Fruit fly (Drosophila melanogaster) whole organism, embryonic: ENCODE results near the gene CG43291.

Experiments
- ATbp ChIP-seq: fragments of 200-800 bp; sonication (Bioruptor generic); optimal IDR thresholded peaks from 2 replicates; lab custom pipeline; 2017; ENCODE audit warnings: missing biosample characterization, mild to moderate bottlenecking, missing genetic modification characterization, missing genetic modification reagents
- Aef1 ChIP-seq: fragments of 200-800 bp; sonication (Bioruptor generic); IDR thresholded peaks from 3 replicates; pipeline ENCODE4 v1.3.6; 2022; ENCODE audit warnings: missing biosample characterization, missing genetic modification characterization
- CG10654 ChIP-seq: fragments of 200-800 bp; sonication (Bioruptor generic); optimal IDR thresholded peaks from 2 replicates; lab custom pipeline; 2016; ENCODE audit warnings: missing biosample characterization, missing genetic modification characterization
- CG11085 ChIP-seq: fragments of 200-800 bp; sonication (Bioruptor generic); IDR thresholded peaks from 2 replicates; pipeline ENCODE4 v1.3.6; 2022; ENCODE audit warnings: missing biosample characterization, missing genetic modification characterization
- CG11504 ChIP-seq: fragments of 200-800 bp; sonication (Bioruptor generic); optimal IDR thresholded peaks from 3 replicates; lab custom pipeline; 2019; ENCODE audit warnings: missing biosample characterization, mild to moderate bottlenecking, missing genetic modification characterization, moderate library complexity
- CG11695 ChIP-seq: fragments of 200-800 bp; sonication (Bioruptor generic); IDR thresholded peaks from 3 replicates; pipeline ENCODE4 v1.3.6; 2022; ENCODE audit warnings: missing biosample characterization, missing genetic modification characterization
- CG12236 ChIP-seq: fragments of 200-800 bp; sonication (Bioruptor generic); optimal IDR thresholded peaks from 2 replicates; lab custom pipeline; 2016; ENCODE audit warnings: missing biosample characterization, missing genetic modification characterization
- CG15601 ChIP-seq: fragments of 200-800 bp; sonication (Bioruptor generic); optimal IDR thresholded peaks from 3 replicates; lab custom pipeline; 2019; ENCODE audit warnings: missing biosample characterization, mild to moderate bottlenecking, missing genetic modification characterization, moderate library complexity
- CG1603 ChIP-seq: fragments of 200-800 bp; sonication (Bioruptor generic); optimal IDR thresholded peaks from 2 replicates; lab custom pipeline; 2019; ENCODE audit warnings: missing biosample characterization, mild to moderate bottlenecking, missing genetic modification characterization, moderate library complexity
- CG18619 ChIP-seq: fragments of 200-800 bp; sonication (Bioruptor generic); optimal IDR thresholded peaks from 3 replicates; lab custom pipeline; 2017; ENCODE audit warnings: missing biosample characterization, mild to moderate bottlenecking, missing genetic modification characterization
- CG18764 ChIP-seq: fragments of 200-800 bp; sonication (Bioruptor generic); optimal IDR thresholded peaks from 3 replicates; lab custom pipeline; 2016; ENCODE audit warnings: missing biosample characterization, missing genetic modification characterization
- CG30020 ChIP-seq: fragments of 200-800 bp; optimal IDR thresholded peaks from 2 replicates; lab custom pipeline; 2019; ENCODE audit warnings: missing biosample characterization, mild to moderate bottlenecking, missing genetic modification characterization, moderate library complexity
- CG33557 ChIP-seq: fragments of 200-800 bp; sonication (Bioruptor generic); optimal IDR thresholded peaks from 2 replicates; lab custom pipeline; 2019; ENCODE audit warnings: missing biosample characterization, mild to moderate bottlenecking, missing genetic modification characterization, moderate library complexity
- CG4424 ChIP-seq: fragments of 200-800 bp; sonication (Bioruptor generic); optimal IDR thresholded peaks from 3 replicates; lab custom pipeline; 2016; ENCODE audit warnings: missing biosample characterization, missing genetic modification characterization
- CG9609 ChIP-seq: fragments of 200-800 bp; sonication (Bioruptor generic); optimal IDR thresholded peaks from 3 replicates; lab custom pipeline; 2016; ENCODE audit warnings: missing biosample characterization, missing genetic modification characterization
- Dll ChIP-seq: fragments of 200-800 bp; sonication (Bioruptor generic); IDR thresholded peaks from 4 replicates; pipeline ENCODE4 v1.3.6; 2022; ENCODE audit warnings: missing biosample characterization, missing genetic modification characterization; ENCODE audit not compliant: partially characterized antibody
- Drgx ChIP-seq: fragments of 200-800 bp; sonication (Bioruptor generic); IDR thresholded peaks from 2 replicates; pipeline ENCODE4 v1.3.6; 2022; ENCODE audit warnings: missing biosample characterization, missing genetic modification characterization
- E2f2 ChIP-seq: fragments of 200-800 bp; sonication (Bioruptor generic); IDR thresholded peaks from 2 replicates; pipeline ENCODE4 v1.3.6; 2022; ENCODE audit warnings: missing biosample characterization, missing genetic modification characterization
- Gug ChIP-seq: fragments of 200-800 bp; sonication (Bioruptor generic); IDR thresholded peaks from 4 replicates; pipeline ENCODE4 v1.3.6; 2022; ENCODE audit warnings: missing biosample characterization, missing genetic modification characterization
- HHEX ChIP-seq: fragments of 200-800 bp; sonication (Bioruptor generic); optimal IDR thresholded peaks from 3 replicates; lab custom pipeline; 2017; ENCODE audit warnings: missing biosample characterization, mild to moderate bottlenecking, missing genetic modification characterization, missing genetic modification reagents
- HLH3B ChIP-seq: fragments of 200-800 bp; sonication (Bioruptor generic); IDR thresholded peaks from 2 replicates; pipeline ENCODE4 v1.3.6; 2022; ENCODE audit warnings: missing biosample characterization, missing genetic modification characterization
- Hmx ChIP-seq: fragments of 200-800 bp; sonication (Bioruptor generic); optimal IDR thresholded peaks from 2 replicates; lab custom pipeline; 2016; ENCODE audit warnings: missing biosample characterization, missing genetic modification characterization
- Hr3 ChIP-seq: fragments of 200-800 bp; sonication (Bioruptor generic); optimal IDR thresholded peaks from 3 replicates; lab custom pipeline; 2016; ENCODE audit warnings: missing biosample characterization, missing genetic modification characterization
- Kr ChIP-seq: fragments of 200-800 bp; sonication (Bioruptor generic); optimal IDR thresholded peaks from 2 replicates; lab custom pipeline; 2017; ENCODE audit warnings: missing biosample characterization, mild to moderate bottlenecking, missing genetic modification characterization
- Med ChIP-seq: fragments of 200-800 bp; sonication (Bioruptor generic); peaks from one replicate; lab custom pipeline; 2016; ENCODE audit warnings: missing biosample characterization, missing genetic modification characterization, mild to moderate bottlenecking, inconsistent platforms, moderate library complexity
- Taf1 ChIP-seq: fragments of 200-800 bp; sonication (Bioruptor generic); IDR thresholded peaks from 2 replicates; pipeline ENCODE4 v1.3.6; 2022; ENCODE audit warnings: missing biosample characterization, missing genetic modification characterization
- cg ChIP-seq: fragments of 200-800 bp; sonication (Bioruptor generic); optimal IDR thresholded peaks from 3 replicates; lab custom pipeline; 2019; ENCODE audit warnings: missing biosample characterization, mild to moderate bottlenecking, missing genetic modification characterization, moderate library complexity
- crp ChIP-seq, 2 experiments: fragments of 200-800 bp; sonication (Bioruptor generic); optimal IDR thresholded peaks; 2 replicates in 1 of 2; 3 replicates in 1 of 2; lab custom pipeline; 2017; ENCODE audit warnings: missing biosample characterization in 2 of 2, missing genetic modification characterization in 2 of 2, mild to moderate bottlenecking in 1 of 2, moderate library complexity in 1 of 2
- esg ChIP-seq: fragments of 200-800 bp; sonication (Bioruptor generic); conservative IDR thresholded peaks from 2 replicates; pipeline ENCODE4 v1.3.6; 2022; ENCODE audit warnings: missing biosample characterization, missing genetic modification characterization
- gcm2 ChIP-seq: fragments of 200-800 bp; sonication (Bioruptor generic); optimal IDR thresholded peaks from 2 replicates; lab custom pipeline; 2016; ENCODE audit warnings: missing biosample characterization, missing genetic modification characterization
- gt ChIP-seq: fragments of 200-800 bp; sonication (Bioruptor generic); IDR thresholded peaks from 2 replicates; pipeline ENCODE4 v1.3.6; 2022; ENCODE audit warnings: missing biosample characterization, missing genetic modification characterization
- kni ChIP-seq: fragments of 200-800 bp; sonication (Bioruptor generic); optimal IDR thresholded peaks from 3 replicates; lab custom pipeline; 2017; ENCODE audit warnings: mild to moderate bottlenecking, missing biosample characterization, missing genetic modification reagents, missing genetic modification characterization
- knrl ChIP-seq: fragments of 200-800 bp; sonication (Bioruptor generic); IDR thresholded peaks from 3 replicates; pipeline ENCODE4 v1.3.6; 2022; ENCODE audit warnings: missing biosample characterization, missing genetic modification characterization; ENCODE audit not compliant: partially characterized antibody
- lab ChIP-seq: fragments of 200-800 bp; sonication (Bioruptor generic); optimal IDR thresholded peaks from 3 replicates; lab custom pipeline; 2017; ENCODE audit warnings: missing biosample characterization, missing genetic modification characterization, mild to moderate bottlenecking, moderate library complexity, missing genetic modification reagents
- nmo ChIP-seq: fragments of 200-800 bp; sonication (Bioruptor generic); optimal IDR thresholded peaks from 2 replicates; lab custom pipeline; 2018; ENCODE audit warnings: missing biosample characterization, mild to moderate bottlenecking, missing genetic modification characterization, moderate library complexity
- pan ChIP-seq, 4 experiments: fragments of >200 bp in 3 of 4; fragments of 200-800 bp in 1 of 4; sonication (Bioruptor generic) in 1 of 4; optimal IDR thresholded peaks in 3 of 4; IDR thresholded peaks in 1 of 4; 2 replicates each; pipeline versions ENCODE4 v1.3.6 to Lab custom; 2017 to 2022; ENCODE audit warnings: missing biosample characterization in 2 of 4, missing genetic modification characterization in 2 of 4, mixed read lengths in 1 of 4
- pfk ChIP-seq: fragments of 200-800 bp; sonication (Bioruptor generic); optimal IDR thresholded peaks from 2 replicates; lab custom pipeline; 2018; ENCODE audit warnings: missing biosample characterization, mild to moderate bottlenecking, missing genetic modification characterization, moderate library complexity
- pita ChIP-seq: fragments of 200-800 bp; sonication (Bioruptor generic); optimal IDR thresholded peaks from 2 replicates; lab custom pipeline; 2017; ENCODE audit warnings: missing biosample characterization, mild to moderate bottlenecking, missing genetic modification characterization
- prd ChIP-seq, 3 experiments: fragments of >200 bp in 2 of 3; fragments of 200-800 bp in 1 of 3; sonication (Bioruptor generic) in 1 of 3; optimal IDR thresholded peaks in 2 of 3; IDR thresholded peaks in 1 of 3; 2 replicates in 2 of 3; 3 replicates in 1 of 3; pipeline versions ENCODE4 v1.3.6 to Lab custom; 2017 to 2022; ENCODE audit warnings: missing biosample characterization in 1 of 3, missing genetic modification characterization in 1 of 3
- run ChIP-seq: fragments of 200-800 bp; sonication (Bioruptor generic); optimal IDR thresholded peaks from 3 replicates; lab custom pipeline; 2018; ENCODE audit warnings: missing biosample characterization, mild to moderate bottlenecking, missing genetic modification characterization
- seq ChIP-seq: fragments of 200-800 bp; sonication (Bioruptor generic); IDR thresholded peaks from 2 replicates; pipeline ENCODE4 v1.3.6; 2022; ENCODE audit warnings: missing biosample characterization, missing genetic modification characterization
- sna ChIP-seq: fragments of 200-800 bp; sonication (Bioruptor generic); IDR thresholded peaks from 2 replicates; pipeline ENCODE4 v1.3.6; 2022; ENCODE audit warnings: missing biosample characterization, missing genetic modification characterization; ENCODE audit not compliant: partially characterized antibody
- sqz ChIP-seq: fragments of 200-800 bp; sonication (Bioruptor generic); optimal IDR thresholded peaks from 3 replicates; lab custom pipeline; 2018; ENCODE audit warnings: missing biosample characterization, mild to moderate bottlenecking, missing genetic modification characterization
- stc ChIP-seq: fragments of 200-800 bp; sonication (Bioruptor generic); IDR thresholded peaks from 2 replicates; pipeline ENCODE4 v1.3.6; 2022; ENCODE audit warnings: missing biosample characterization, missing genetic modification characterization
- tup ChIP-seq: fragments of 200-800 bp; sonication (Bioruptor generic); optimal IDR thresholded peaks from 2 replicates; lab custom pipeline; 2016; ENCODE audit warnings: missing biosample characterization, mild to moderate bottlenecking, missing genetic modification characterization, moderate library complexity
- usp ChIP-seq: fragments of >200 bp; optimal IDR thresholded peaks from 2 replicates; lab custom pipeline; 2017; ENCODE audit warnings: missing biosample characterization, missing genetic modification characterization
- wor ChIP-seq: fragments of 200-800 bp; sonication (Bioruptor generic); IDR thresholded peaks from 2 replicates; pipeline ENCODE4 v1.3.6; 2022; ENCODE audit warnings: missing biosample characterization, missing genetic modification characterization
- yki ChIP-seq: fragments of >200 bp; optimal IDR thresholded peaks from 3 replicates; lab custom pipeline; 2018

The CG43291 gene

dm6 chr3R:14278523-14279303 lies 34.2 kb upstream of the CG43291 start (continued):
- peak; percentile 74 for TF ChIP-seq Med (GFP tag; lab: Kevin White, UChicago)
- TF ChIP-seq Dll (GFP tag; lab: Robert Waterston, UW) = 0 out of 4 replicates have a peak, but pooled peaks have one; percentile 39
- no peak for TF ChIP-seq knrl (GFP tag; lab: Robert Waterston, UW)
- TF ChIP-seq ATbp (GFP tag; lab: Kevin White, UChicago) = no peak
- no peak for TF ChIP-seq Aef1
- TF ChIP-seq run (tag; lab: Kevin White, UChicago) = no peak
- peak; percentile 57 for TF ChIP-seq kni (GFP tag; lab: Kevin White, UChicago)
- no peak for TF ChIP-seq Kr (GFP tag; lab: Kevin White, UChicago)
- no peak for TF ChIP-seq prd (optimal IDR thresholded peaks at IDR 0.05; lab: Kevin White, UChicago)
- TF ChIP-seq prd (GFP tag; IDR thresholded peaks at IDR 0.05; lab: Robert Waterston, UW) = no peak; the same call in 2 of the 3 replicates
- 0 out of 3 replicates have a peak, but pooled peaks have one; percentile 10 for TF ChIP-seq CG11695 (GFP tag; lab: Robert Waterston, UW)
- no peak for TF ChIP-seq E2f2
- no peak for TF ChIP-seq usp
- no peak for TF ChIP-seq pita
- peak; percentile 34 for TF ChIP-seq cg (GFP tag; lab: Kevin White, UChicago)
- peak; percentile 94 for TF ChIP-seq sqz (GFP tag; lab: Kevin White, UChicago)
- TF ChIP-seq CG10654 (GFP tag; lab: Kevin White, UChicago) = no peak
- TF ChIP-seq gcm2 (GFP tag; lab: Kevin White, UChicago) = no peak
- no peak for TF ChIP-seq Hmx
- TF ChIP-seq CG18764 (GFP tag; lab: Kevin White, UChicago) = no peak
- no peak for TF ChIP-seq esg (GFP tag; lab: Robert Waterston, UW)
- TF ChIP-seq gt (GFP tag; lab: Robert Waterston, UW) = no peak
- no peak for TF ChIP-seq tup (GFP tag; lab: Kevin White, UChicago)
- TF ChIP-seq CG30020 = no peak
- no peak for TF ChIP-seq wor (GFP tag; lab: Robert Waterston, UW)
- TF ChIP-seq stc (GFP tag; lab: Robert Waterston, UW) = no peak
- TF ChIP-seq pfk (GFP tag; lab: Kevin White, UChicago) = no peak
- TF ChIP-seq Taf1 (GFP tag; lab: Robert Waterston, UW) = no peak
- TF ChIP-seq CG12236 (GFP tag; lab: Kevin White, UChicago) = no peak
- no peak for TF ChIP-seq CG11504 (tag; lab: Kevin White, UChicago)
- no peak for TF ChIP-seq Hr3
- TF ChIP-seq sna (GFP tag; lab: Robert Waterston, UW) = no peak
- no peak for TF ChIP-seq HHEX (GFP tag; lab: Kevin White, UChicago)
- no peak for TF ChIP-seq CG4424 (GFP tag; lab: Kevin White, UChicago)
- no peak for TF ChIP-seq HLH3B (GFP tag; lab: Robert Waterston, UW)
- TF ChIP-seq seq (GFP tag; lab: Robert Waterston, UW) = no peak
- TF ChIP-seq CG33557 (GFP tag; lab: Kevin White, UChicago) = no peak
- no peak for TF ChIP-seq CG11085 (GFP tag; lab: Robert Waterston, UW)
- peak; percentile 86 for TF ChIP-seq yki (lab: Kevin White, UChicago)
- no peak for TF ChIP-seq CG15601 (tag; lab: Kevin White, UChicago)
- no peak for TF ChIP-seq crp (GFP tag; optimal IDR thresholded peaks at IDR 0.05; lab: Kevin White, UChicago)
- peak; percentile 23 for TF ChIP-seq lab
- TF ChIP-seq Gug (GFP tag; lab: Robert Waterston, UW) = no peak
- TF ChIP-seq CG1603 = peak; percentile 12
- TF ChIP-seq nmo (GFP tag; lab: Kevin White, UChicago) = no peak
- TF ChIP-seq CG9609 (GFP tag; lab: Kevin White, UChicago) = peak; percentile 15
- no peak for TF ChIP-seq CG18619 (GFP tag; lab: Kevin White, UChicago)
- TF ChIP-seq pan (optimal IDR thresholded peaks at IDR 0.05; lab: Kevin White, UChicago) = no peak
- TF ChIP-seq pan (GFP tag; optimal IDR thresholded peaks at IDR 0.05 in 1 of 2, IDR thresholded peaks at IDR 0.05 in 1 of 2) = peak in 1 of 2 experiments; percentile 17
- TF ChIP-seq Drgx (GFP tag; lab: Robert Waterston, UW) = 0 out of 2 replicates have a peak, but pooled peaks have one; percentile 56
